Fruit fly (Drosophila melanogaster) whole organism, adult: Measurements from ENCODE around the gene CG13392.

Source experiments
- CG11617 ChIP-seq: fragments of 200-800 bp; sonication (Bioruptor generic); optimal IDR thresholded peaks from 2 replicates; lab custom pipeline; 2017; ENCODE audit warnings: mild to moderate bottlenecking, missing biosample characterization, missing genetic modification reagents, missing genetic modification characterization
- CG12768 ChIP-seq: fragments of 200-800 bp; sonication (Bioruptor generic); optimal IDR thresholded peaks from 2 replicates; lab custom pipeline; 2017; ENCODE audit warnings: missing biosample characterization, missing genetic modification characterization, mild to moderate bottlenecking, moderate library complexity, missing genetic modification reagents
- CG14711 ChIP-seq: fragments of 200-800 bp; sonication (Bioruptor generic); optimal IDR thresholded peaks from 2 replicates; lab custom pipeline; 2018; ENCODE audit warnings: missing biosample characterization, mild to moderate bottlenecking, missing genetic modification characterization, moderate library complexity
- CG1620 ChIP-seq: fragments of 200-800 bp; sonication (Bioruptor generic); optimal IDR thresholded peaks from 2 replicates; lab custom pipeline; 2016; ENCODE audit warnings: missing biosample characterization, missing genetic modification characterization
- CG33017 ChIP-seq: fragments of 200-800 bp; sonication (Bioruptor generic); optimal IDR thresholded peaks from 2 replicates; lab custom pipeline; 2018; ENCODE audit warnings: missing biosample characterization, mild to moderate bottlenecking, missing genetic modification characterization, moderate library complexity
- CG5204 ChIP-seq: fragments of 200-800 bp; sonication (Bioruptor generic); optimal IDR thresholded peaks from 2 replicates; lab custom pipeline; 2016; ENCODE audit warnings: missing biosample characterization, missing genetic modification characterization
- CG7045 ChIP-seq: fragments of 200-800 bp; sonication (Bioruptor generic); optimal IDR thresholded peaks from 2 replicates; lab custom pipeline; 2017; ENCODE audit warnings: missing biosample characterization, mild to moderate bottlenecking, missing genetic modification characterization
- CG7101 ChIP-seq: fragments of 200-800 bp; sonication (Bioruptor generic); optimal IDR thresholded peaks from 2 replicates; lab custom pipeline; 2018; ENCODE audit warnings: missing biosample characterization, mild to moderate bottlenecking, missing genetic modification characterization, moderate library complexity
- Clk ChIP-seq: fragments of 200-800 bp; sonication (Bioruptor generic); optimal IDR thresholded peaks from 2 replicates; lab custom pipeline; 2017; ENCODE audit warnings: missing biosample characterization, missing genetic modification characterization
- Crg-1 ChIP-seq: fragments of 200-800 bp; sonication (Bioruptor generic); optimal IDR thresholded peaks from 2 replicates; lab custom pipeline; 2016; ENCODE audit warnings: missing biosample characterization, missing genetic modification characterization
- Hr96 ChIP-seq: fragments of 200-800 bp; sonication (Bioruptor generic); optimal IDR thresholded peaks from 2 replicates; lab custom pipeline; 2016; ENCODE audit warnings: missing biosample characterization, missing genetic modification characterization
- Mnt ChIP-seq: fragments of 200-800 bp; sonication (Bioruptor generic); optimal IDR thresholded peaks from 2 replicates; lab custom pipeline; 2016; ENCODE audit warnings: missing biosample characterization, mild to moderate bottlenecking, missing genetic modification characterization
- bab1 ChIP-seq: fragments of 200-800 bp; sonication (Bioruptor generic); optimal IDR thresholded peaks from 3 replicates; lab custom pipeline; 2019; ENCODE audit warnings: missing biosample characterization, mild to moderate bottlenecking, missing genetic modification characterization, moderate library complexity
- cic ChIP-seq: fragments of 200-800 bp; sonication (Bioruptor generic); optimal IDR thresholded peaks from 2 replicates; lab custom pipeline; 2017; ENCODE audit warnings: missing biosample characterization, mild to moderate bottlenecking, missing genetic modification characterization, moderate library complexity
- cnc ChIP-seq, 2 experiments: fragments of >200 bp; optimal IDR thresholded peaks; 2 replicates each; lab custom pipeline; 2017
- kay ChIP-seq: fragments of 200-800 bp; sonication (Bioruptor generic); peaks from one replicate; lab custom pipeline; 2016; ENCODE audit warnings: missing biosample characterization, missing genetic modification characterization, borderline replicate concordance
- ovo ChIP-seq: fragments of 200-800 bp; sonication (Bioruptor generic); optimal IDR thresholded peaks from 2 replicates; lab custom pipeline; 2016; ENCODE audit warnings: missing biosample characterization, missing genetic modification characterization
- pad ChIP-seq: fragments of 200-800 bp; sonication (Bioruptor generic); optimal IDR thresholded peaks from 3 replicates; lab custom pipeline; 2017; ENCODE audit warnings: missing biosample characterization, missing genetic modification characterization, mild to moderate bottlenecking, moderate library complexity, missing genetic modification reagents
- tj ChIP-seq: fragments of 200-800 bp; sonication (Bioruptor generic); optimal IDR thresholded peaks from 3 replicates; lab custom pipeline; 2017; ENCODE audit warnings: missing biosample characterization, mild to moderate bottlenecking, missing genetic modification characterization, moderate library complexity
- toe ChIP-seq: fragments of 200-800 bp; sonication (Bioruptor generic); optimal IDR thresholded peaks from 2 replicates; lab custom pipeline; 2016; ENCODE audit warnings: missing biosample characterization, missing genetic modification characterization

The CG13392 gene

dm6 chr2L:8403286-8404270 is 21.0 kb upstream of the CG13392 start, which contains the start of gene emb:
TSS of gene emb (plus strand) at chr2L:8403573.
- TF ChIP-seq CG33017 (tag; lab: Kevin White, UChicago) = no peak
- TF ChIP-seq toe (GFP tag; lab: Kevin White, UChicago) = no peak
- TF ChIP-seq CG12768 (GFP tag; lab: Kevin White, UChicago) = peak; percentile 37
- TF ChIP-seq CG5204 = no peak
- no peak for TF ChIP-seq CG14711 (tag; lab: Kevin White, UChicago)
- TF ChIP-seq CG1620 (GFP tag; lab: Kevin White, UChicago) = peak; percentile 11
- peak; percentile 8 for TF ChIP-seq Clk (GFP tag; lab: Kevin White, UChicago)
- peak; percentile 80 for TF ChIP-seq Mnt (GFP tag; lab: Kevin White, UChicago)
- TF ChIP-seq Crg-1 (GFP tag; lab: Kevin White, UChicago) = peak; percentile 43
- TF ChIP-seq pad = peak; percentile 47
- TF ChIP-seq bab1 = peak; percentile 79
- TF ChIP-seq kay = no peak
- TF ChIP-seq cnc (optimal IDR thresholded peaks at IDR 0.05; lab: Kevin White, UChicago) = no peak
- peak; percentile 51 for TF ChIP-seq tj (GFP tag; lab: Kevin White, UChicago)
- TF ChIP-seq cic (GFP tag; lab: Kevin White, UChicago) = peak; percentile 80
- peak; percentile 56 for TF ChIP-seq CG7101 (tag; lab: Kevin White, UChicago)
- TF ChIP-seq CG7045 (GFP tag; lab: Kevin White, UChicago) = no peak
- TF ChIP-seq CG11617 = peak; percentile 50
- TF ChIP-seq ovo = no peak
- TF ChIP-seq Hr96 (GFP tag; lab: Kevin White, UChicago) = no peak

DNA sequence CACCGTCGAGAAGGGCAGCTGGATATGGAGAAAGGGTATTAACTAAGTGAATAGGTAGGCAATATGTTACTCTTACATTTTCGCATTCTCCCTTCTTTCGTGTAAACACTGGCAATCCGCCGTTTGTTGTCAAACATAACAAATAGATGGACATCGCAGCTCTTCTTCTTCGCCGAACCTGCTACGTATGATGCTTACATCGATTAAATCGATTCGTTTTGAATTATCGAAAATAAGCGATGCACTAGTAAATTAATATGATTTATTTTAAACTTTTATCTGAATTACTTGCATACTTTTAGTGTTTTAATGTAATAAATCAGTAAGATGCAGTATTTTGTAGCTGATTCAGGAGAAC is 20.3 kb upstream of the CG13392 start, which contains the start of gene fy:
Gene fy, minus strand, starts transcription at position 353 of the 358 bp plus-strand sequence.
- no peak for TF ChIP-seq ovo
- TF ChIP-seq bab1 = no peak
- no peak for TF ChIP-seq Mnt (GFP tag; lab: Kevin White, UChicago)
- no peak for TF ChIP-seq CG7101 (tag; lab: Kevin White, UChicago)
- no peak for TF ChIP-seq CG5204
- TF ChIP-seq CG11617 = no peak
- TF ChIP-seq CG1620 (GFP tag; lab: Kevin White, UChicago) = no peak
- no peak for TF ChIP-seq CG7045 (GFP tag; lab: Kevin White, UChicago)
- TF ChIP-seq Clk (GFP tag; lab: Kevin White, UChicago) = no peak
- no peak for TF ChIP-seq kay
- no peak for TF ChIP-seq Hr96 (GFP tag; lab: Kevin White, UChicago)
- TF ChIP-seq cic (GFP tag; lab: Kevin White, UChicago) = no peak

dm6 chr2L:8399863-8400598 is 17.4 kb upstream of the CG13392 start, which contains the start of gene CG31898:
TSS of gene CG31898 (plus strand) at chr2L:8400421.
- TF ChIP-seq CG33017 (tag; lab: Kevin White, UChicago) (no peak), Mnt (GFP tag; lab: Kevin White, UChicago) (no peak), bab1 (peak; percentile 26), Crg-1 (GFP tag; lab: Kevin White, UChicago) (no peak), cic (GFP tag; lab: Kevin White, UChicago) (peak; percentile 79)

dm6 chr2L:8398721-8399120 is 16.1 kb upstream of the CG13392 start, which contains the start of gene CG13386:
TSS of gene CG13386 (plus strand) at chr2L:8399021.
- TF ChIP-seq pad (no peak), CG7101 (tag; lab: Kevin White, UChicago) (no peak), toe (GFP tag; lab: Kevin White, UChicago) (no peak), Crg-1 (GFP tag; lab: Kevin White, UChicago) (no peak), Mnt (GFP tag; lab: Kevin White, UChicago) (no peak), kay (no peak), CG12768 (GFP tag; lab: Kevin White, UChicago) (no peak), bab1 (no peak), CG7045 (GFP tag; lab: Kevin White, UChicago) (no peak), ovo (no peak), Clk (GFP tag; lab: Kevin White, UChicago) (no peak), CG14711 (tag; lab: Kevin White, UChicago) (no peak), tj (GFP tag; lab: Kevin White, UChicago) (no peak), cic (GFP tag; lab: Kevin White, UChicago) (no peak), CG1620 (GFP tag; lab: Kevin White, UChicago) (no peak), CG11617 (no peak), Hr96 (GFP tag; lab: Kevin White, UChicago) (no peak), cnc (optimal IDR thresholded peaks at IDR 0.05; lab: Kevin White, UChicago) (no peak), CG33017 (tag; lab: Kevin White, UChicago) (no peak)

DNA sequence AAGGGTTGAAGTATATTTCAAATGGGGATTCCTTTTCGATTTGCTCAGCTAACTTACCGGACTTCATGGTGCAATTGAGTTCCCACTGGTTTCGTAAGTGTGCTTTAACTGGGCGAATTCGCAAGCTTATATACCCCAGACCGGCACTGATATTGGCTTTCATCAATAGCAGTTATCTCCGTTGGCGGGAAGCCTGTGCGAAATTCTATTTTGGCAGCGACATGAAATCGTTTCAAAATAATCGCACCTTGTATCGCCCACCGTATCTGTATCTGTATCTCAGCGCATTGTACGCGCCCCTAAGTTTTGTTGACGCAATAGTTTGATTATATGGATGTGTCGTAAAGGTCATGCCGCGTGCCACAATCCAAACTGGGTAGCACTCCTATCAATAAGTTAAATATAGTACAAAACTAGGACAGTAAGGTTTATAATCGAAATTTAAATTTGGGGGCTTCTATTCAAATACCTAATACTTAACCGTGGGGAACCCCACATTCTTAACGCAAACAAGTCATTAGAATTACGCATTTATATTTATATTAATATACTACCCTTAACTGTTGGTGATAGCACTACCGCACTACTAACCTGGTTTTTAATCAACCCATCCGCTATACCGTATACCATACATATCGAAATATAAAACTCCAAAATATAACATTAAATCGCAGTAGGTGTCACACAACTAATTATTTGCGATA is 13.5 kb upstream of the CG13392 start, which contains the start of the genes Peritrophin-15a and CG13385:
Gene Peritrophin-15a, minus strand, starts transcription at position 101 of the 704 bp plus-strand sequence.
Gene CG13385, plus strand, starts transcription at position 654 of the 704 bp plus-strand sequence.
- TF ChIP-seq CG1620 (GFP tag; lab: Kevin White, UChicago) = no peak
